Fruit fly (Drosophila melanogaster) whole organism, embryonic: ENCODE measurements around the gene loqs.

ENCODE experiments used
- B-H2 ChIP-seq: fragments of 200-800 bp; sonication (Bioruptor generic); optimal IDR thresholded peaks from 2 replicates; lab custom pipeline; 2018; ENCODE audit warnings: missing biosample characterization, mild to moderate bottlenecking, missing genetic modification characterization
- Bdp1 ChIP-seq: fragments of 200-800 bp; sonication (Bioruptor generic); optimal IDR thresholded peaks from 3 replicates; lab custom pipeline; 2016; ENCODE audit warnings: missing biosample characterization, missing genetic modification characterization
- CG10209 ChIP-seq: fragments of 200-800 bp; sonication (Bioruptor generic); optimal IDR thresholded peaks from 3 replicates; lab custom pipeline; 2017; ENCODE audit warnings: missing biosample characterization, mild to moderate bottlenecking, missing genetic modification characterization, missing genetic modification reagents
- CG10959 ChIP-seq: fragments of 200-800 bp; sonication (Bioruptor generic); IDR thresholded peaks from 2 replicates; pipeline ENCODE4 v1.3.6; 2022; ENCODE audit warnings: missing biosample characterization, missing genetic modification characterization
- CG11093 ChIP-seq: fragments of 200-800 bp; sonication (Bioruptor generic); IDR thresholded peaks from 3 replicates; pipeline ENCODE4 v1.3.6; 2022; ENCODE audit warnings: missing biosample characterization, missing genetic modification characterization
- CG11247 ChIP-seq: fragments of 200-800 bp; sonication (Bioruptor generic); IDR thresholded peaks from 2 replicates; pipeline ENCODE4 v1.3.6; 2022; ENCODE audit warnings: missing biosample characterization, missing genetic modification characterization
- CG11560 ChIP-seq: fragments of 200-800 bp; sonication (Bioruptor generic); IDR thresholded peaks from 3 replicates; pipeline ENCODE4 v1.3.6; 2022; ENCODE audit warnings: missing biosample characterization, missing genetic modification characterization
- CG11695 ChIP-seq: fragments of 200-800 bp; sonication (Bioruptor generic); IDR thresholded peaks from 3 replicates; pipeline ENCODE4 v1.3.6; 2022; ENCODE audit warnings: missing biosample characterization, missing genetic modification characterization
- CG12071 ChIP-seq: fragments of 200-800 bp; sonication (Bioruptor generic); optimal IDR thresholded peaks from 3 replicates; lab custom pipeline; 2018; ENCODE audit warnings: missing biosample characterization, mild to moderate bottlenecking, missing genetic modification characterization
- CG12104 ChIP-seq: fragments of 200-800 bp; sonication (Bioruptor generic); optimal IDR thresholded peaks from 3 replicates; lab custom pipeline; 2016; ENCODE audit warnings: missing biosample characterization, missing genetic modification characterization
- CG12769 ChIP-seq: fragments of 200-800 bp; sonication (Bioruptor generic); optimal IDR thresholded peaks from 2 replicates; lab custom pipeline; 2019; ENCODE audit warnings: missing biosample characterization, mild to moderate bottlenecking, missing genetic modification characterization, moderate library complexity
- CG13296 ChIP-seq: fragments of 200-800 bp; sonication (Bioruptor generic); optimal IDR thresholded peaks from 3 replicates; lab custom pipeline; 2018; ENCODE audit warnings: missing biosample characterization, mild to moderate bottlenecking, missing genetic modification characterization
- CG15514 ChIP-seq: fragments of 200-800 bp; sonication (Bioruptor generic); optimal IDR thresholded peaks from 3 replicates; lab custom pipeline; 2017; ENCODE audit warnings: missing biosample characterization, missing genetic modification characterization, mild to moderate bottlenecking, moderate library complexity, missing genetic modification reagents
- CG1602 ChIP-seq: fragments of 200-800 bp; sonication (Bioruptor generic); optimal IDR thresholded peaks from 3 replicates; lab custom pipeline; 2016; ENCODE audit warnings: missing biosample characterization, missing genetic modification characterization
- CG17186 ChIP-seq: fragments of 200-800 bp; sonication (Bioruptor generic); optimal IDR thresholded peaks from 3 replicates; lab custom pipeline; 2017; ENCODE audit warnings: missing biosample characterization, missing genetic modification reagents, missing genetic modification characterization
- CG17359 ChIP-seq: fragments of 200-800 bp; sonication (Bioruptor generic); optimal IDR thresholded peaks from 3 replicates; lab custom pipeline; 2018; ENCODE audit warnings: missing biosample characterization, mild to moderate bottlenecking, missing genetic modification characterization, moderate library complexity
- CG18599 ChIP-seq: fragments of 200-800 bp; sonication (Bioruptor generic); optimal IDR thresholded peaks from 3 replicates; lab custom pipeline; 2017; ENCODE audit warnings: missing biosample characterization, missing genetic modification characterization, mild to moderate bottlenecking, moderate library complexity, missing genetic modification reagents
- CG18619 ChIP-seq: fragments of 200-800 bp; sonication (Bioruptor generic); optimal IDR thresholded peaks from 3 replicates; lab custom pipeline; 2017; ENCODE audit warnings: missing biosample characterization, mild to moderate bottlenecking, missing genetic modification characterization
- CG2712 ChIP-seq: fragments of 200-800 bp; optimal IDR thresholded peaks from 3 replicates; lab custom pipeline; 2019; ENCODE audit warnings: missing biosample characterization, mild to moderate bottlenecking, missing genetic modification characterization, moderate library complexity
- CG3838 ChIP-seq: fragments of 200-800 bp; sonication (Bioruptor generic); optimal IDR thresholded peaks from 3 replicates; lab custom pipeline; 2016; ENCODE audit warnings: missing biosample characterization, missing genetic modification characterization
- CG3847 ChIP-seq: fragments of 200-800 bp; sonication (Bioruptor generic); IDR thresholded peaks from 2 replicates; pipeline ENCODE4 v1.3.6; 2022; ENCODE audit warnings: missing biosample characterization, missing genetic modification characterization
- CG42726 ChIP-seq: fragments of 200-800 bp; sonication (Bioruptor generic); IDR thresholded peaks from 2 replicates; pipeline ENCODE4 v1.3.6; 2022; ENCODE audit warnings: missing biosample characterization, missing genetic modification characterization; ENCODE audit not compliant: partially characterized antibody
- Dip2 ChIP-seq: fragments of 200-800 bp; sonication (Bioruptor generic); IDR thresholded peaks from 2 replicates; pipeline ENCODE4 v1.3.6; 2022; ENCODE audit warnings: missing biosample characterization, missing genetic modification characterization
- GATAe ChIP-seq: fragments of 200-800 bp; sonication (Bioruptor generic); conservative IDR thresholded peaks from 2 replicates; pipeline ENCODE4 v1.3.6; 2022; ENCODE audit warnings: missing biosample characterization, missing genetic modification characterization
- Gsc ChIP-seq: fragments of 200-800 bp; sonication (Bioruptor generic); IDR thresholded peaks from 2 replicates; pipeline ENCODE4 v1.3.6; 2022; ENCODE audit warnings: missing biosample characterization, missing genetic modification characterization
- Lhr ChIP-seq: fragments of 200-800 bp; sonication (Bioruptor generic); optimal IDR thresholded peaks from 3 replicates; lab custom pipeline; 2017; ENCODE audit warnings: mild to moderate bottlenecking, missing biosample characterization, missing genetic modification reagents, missing genetic modification characterization
- NFAT ChIP-seq: fragments of 200-800 bp; sonication (Bioruptor generic); IDR thresholded peaks from 2 replicates; pipeline ENCODE4 v1.3.6; 2022; ENCODE audit warnings: missing biosample characterization, missing genetic modification characterization
- Nf-YB ChIP-seq: fragments of 200-800 bp; sonication (Bioruptor generic); optimal IDR thresholded peaks from 3 replicates; lab custom pipeline; 2019; ENCODE audit warnings: missing biosample characterization, mild to moderate bottlenecking, missing genetic modification characterization, moderate library complexity
- Optix ChIP-seq: fragments of 200-800 bp; sonication (Bioruptor generic); IDR thresholded peaks from 3 replicates; pipeline ENCODE4 v1.3.6; 2022; ENCODE audit warnings: missing biosample characterization, missing genetic modification characterization
- PHDP ChIP-seq: fragments of 200-800 bp; sonication (Bioruptor generic); optimal IDR thresholded peaks from 3 replicates; lab custom pipeline; 2018; ENCODE audit warnings: missing biosample characterization, mild to moderate bottlenecking, missing genetic modification characterization, moderate library complexity
- Poxn ChIP-seq: fragments of 200-800 bp; sonication (Bioruptor generic); IDR thresholded peaks from 2 replicates; pipeline ENCODE4 v1.3.6; 2022; ENCODE audit warnings: missing biosample characterization, missing genetic modification characterization
- Six4 ChIP-seq: fragments of 200-800 bp; sonication (Bioruptor generic); optimal IDR thresholded peaks from 2 replicates; lab custom pipeline; 2016; ENCODE audit warnings: missing biosample characterization, missing genetic modification characterization
- Spps ChIP-seq: fragments of 200-800 bp; sonication (Bioruptor generic); optimal IDR thresholded peaks from 2 replicates; lab custom pipeline; 2018; ENCODE audit warnings: missing biosample characterization, mild to moderate bottlenecking, missing genetic modification characterization
- Taf1 ChIP-seq: fragments of 200-800 bp; sonication (Bioruptor generic); IDR thresholded peaks from 2 replicates; pipeline ENCODE4 v1.3.6; 2022; ENCODE audit warnings: missing biosample characterization, missing genetic modification characterization
- Xbp1 ChIP-seq: fragments of 200-800 bp; sonication (Bioruptor generic); optimal IDR thresholded peaks from 3 replicates; lab custom pipeline; 2016; ENCODE audit warnings: missing biosample characterization, mild to moderate bottlenecking, missing genetic modification characterization
- croc ChIP-seq: fragments of 200-800 bp; sonication (Bioruptor generic); conservative IDR thresholded peaks from 3 replicates; pipeline ENCODE4 v1.3.6; 2022; ENCODE audit warnings: missing biosample characterization, missing genetic modification characterization
- disco-r ChIP-seq: fragments of 200-800 bp; sonication (Bioruptor generic); optimal IDR thresholded peaks from 2 replicates; lab custom pipeline; 2016; ENCODE audit warnings: missing biosample characterization, missing genetic modification characterization
- fru ChIP-seq: fragments of >200 bp; optimal IDR thresholded peaks from 2 replicates; lab custom pipeline; 2017
- hbn ChIP-seq: fragments of 200-800 bp; sonication (Bioruptor generic); IDR thresholded peaks from 2 replicates; pipeline ENCODE4 v1.3.6; 2022; ENCODE audit warnings: missing biosample characterization, missing genetic modification characterization; ENCODE audit not compliant: partially characterized antibody
- hth ChIP-seq: fragments of >200 bp; optimal IDR thresholded peaks from 2 replicates; lab custom pipeline; 2017; ENCODE audit warnings: inconsistent platforms
- inv ChIP-seq: fragments of 200-800 bp; sonication (Bioruptor generic); IDR thresholded peaks from 2 replicates; pipeline ENCODE4 v1.3.6; 2022; ENCODE audit warnings: missing biosample characterization, missing genetic modification characterization; ENCODE audit not compliant: partially characterized antibody
- jumu ChIP-seq: fragments of 200-800 bp; sonication (Bioruptor generic); optimal IDR thresholded peaks from 3 replicates; lab custom pipeline; 2016; ENCODE audit warnings: missing biosample characterization, missing genetic modification characterization
- lola ChIP-seq, 3 experiments: fragments of >200 bp in 2 of 3; fragments of 200-800 bp in 1 of 3; sonication (Bioruptor generic) in 1 of 3; optimal IDR thresholded peaks; 2 replicates each; lab custom pipeline; 2017 to 2019; ENCODE audit warnings: missing biosample characterization in 3 of 3, missing genetic modification characterization in 3 of 3, mild to moderate bottlenecking in 1 of 3, moderate library complexity in 1 of 3
- pros ChIP-seq: fragments of 200-800 bp; sonication (Bioruptor generic); optimal IDR thresholded peaks from 3 replicates; lab custom pipeline; 2019; ENCODE audit warnings: missing biosample characterization, mild to moderate bottlenecking, missing genetic modification characterization, moderate library complexity
- rib ChIP-seq: fragments of 200-800 bp; sonication (Bioruptor generic); IDR thresholded peaks from 2 replicates; pipeline ENCODE4 v1.3.6; 2022; ENCODE audit warnings: missing biosample characterization, missing genetic modification characterization
- sr ChIP-seq: fragments of 200-800 bp; sonication (Bioruptor generic); IDR thresholded peaks from 3 replicates; pipeline ENCODE4 v1.3.6; 2022; ENCODE audit warnings: missing biosample characterization, missing genetic modification characterization
- tin ChIP-seq: fragments of 200-800 bp; sonication (Bioruptor generic); optimal IDR thresholded peaks from 3 replicates; lab custom pipeline; 2016; ENCODE audit warnings: missing biosample characterization, missing genetic modification characterization
- tup ChIP-seq: fragments of 200-800 bp; sonication (Bioruptor generic); optimal IDR thresholded peaks from 2 replicates; lab custom pipeline; 2016; ENCODE audit warnings: missing biosample characterization, mild to moderate bottlenecking, missing genetic modification characterization, moderate library complexity
- zen ChIP-seq: fragments of 200-800 bp; sonication (Bioruptor generic); optimal IDR thresholded peaks from 3 replicates; lab custom pipeline; 2018; ENCODE audit warnings: missing biosample characterization, mild to moderate bottlenecking, missing genetic modification characterization, moderate library complexity

Gene loqs

DNA sequence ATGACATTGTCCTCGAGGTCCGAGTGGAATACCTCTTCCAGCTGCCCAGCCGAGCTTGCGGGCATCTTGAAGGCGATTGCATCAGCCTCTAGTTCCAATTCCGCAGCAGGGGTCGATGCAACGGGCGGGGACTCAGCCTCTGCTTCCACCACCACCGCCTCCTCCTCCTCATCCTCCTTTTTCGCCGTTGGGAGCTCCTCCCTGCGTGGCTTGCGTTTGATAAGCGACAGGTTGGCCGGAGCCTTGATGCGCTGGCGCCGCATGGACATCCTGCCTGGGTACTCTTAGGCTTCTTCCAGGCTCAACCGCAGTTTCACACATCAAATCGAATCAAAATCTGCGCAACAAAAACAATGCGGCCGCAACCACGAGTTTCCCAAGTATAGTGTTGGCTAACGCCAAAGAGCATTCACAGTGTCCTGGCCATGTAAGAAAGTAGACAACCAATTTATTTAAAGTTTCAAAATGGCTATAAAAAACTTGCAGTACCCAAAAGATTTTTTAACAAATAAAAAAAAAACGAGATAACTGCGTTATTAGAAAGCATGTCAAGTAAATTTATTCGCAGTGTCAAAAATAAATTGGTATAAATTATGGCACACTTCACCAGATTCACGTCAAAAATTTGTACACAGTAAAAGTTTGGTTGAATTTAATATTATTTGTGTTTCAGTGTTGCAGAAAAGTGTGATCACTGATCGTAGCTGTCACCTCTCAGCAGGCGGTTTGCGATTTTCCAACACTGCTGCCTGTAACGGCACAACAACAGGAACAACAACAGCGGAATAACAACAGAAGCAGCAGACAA lies 8.8 kb upstream of the loqs start, which contains the start of the genes Bdp1 and CG6565 (continued):
- peak; percentile 95 for TF ChIP-seq Gsc (GFP tag; lab: Robert Waterston, UW)
- peak; percentile 79 for TF ChIP-seq GATAe
- no peak for TF ChIP-seq hbn
- TF ChIP-seq rib, result peak; percentile 96
- no peak for TF ChIP-seq CG12769 (tag; lab: Kevin White, UChicago)
- TF ChIP-seq Spps (tag; lab: Kevin White, UChicago), result peak; percentile 92
- peak; percentile 96 for TF ChIP-seq Six4 (GFP tag; lab: Kevin White, UChicago)
- TF ChIP-seq jumu (GFP tag; lab: Kevin White, UChicago), result peak; percentile 99
- TF ChIP-seq pros (GFP tag; lab: Kevin White, UChicago), result peak; percentile 45
- TF ChIP-seq CG11695, result peak; percentile 94
- TF ChIP-seq CG11560 (tag; lab: Robert Waterston, UW), result peak; percentile 91
- TF ChIP-seq Optix (GFP tag; lab: Robert Waterston, UW), result peak; percentile 89
- peak; percentile 82 for TF ChIP-seq Nf-YB (GFP tag; lab: Kevin White, UChicago)
- TF ChIP-seq CG18599 (GFP tag; lab: Kevin White, UChicago), result peak; percentile 95
- 0 out of 2 replicates have a peak, but pooled peaks have one; percentile 42 for TF ChIP-seq inv (GFP tag; lab: Robert Waterston, UW)
- TF ChIP-seq CG17359 (tag; lab: Kevin White, UChicago), result peak; percentile 95
- TF ChIP-seq CG42726 (GFP tag; lab: Robert Waterston, UW), result no peak
- peak; percentile 90 for TF ChIP-seq NFAT (GFP tag; lab: Robert Waterston, UW)
- peak; percentile 96 for TF ChIP-seq Bdp1 (GFP tag; lab: Kevin White, UChicago)
- peak; percentile 99 for TF ChIP-seq Xbp1
- TF ChIP-seq fru (lab: Kevin White, UChicago), result no peak
- TF ChIP-seq CG13296 (GFP tag; lab: Kevin White, UChicago), result peak; percentile 95
- peak; percentile 98 for TF ChIP-seq disco-r (GFP tag; lab: Kevin White, UChicago)
- TF ChIP-seq CG12104 (GFP tag; lab: Kevin White, UChicago), result peak; percentile 98
- TF ChIP-seq CG10209, result peak; percentile 98
- peak; percentile 96 for TF ChIP-seq CG2712 (tag; lab: Kevin White, UChicago)
- peak; percentile 95 for TF ChIP-seq PHDP (tag; lab: Kevin White, UChicago)
- TF ChIP-seq CG11093 (GFP tag; lab: Robert Waterston, UW), result peak; percentile 97
- TF ChIP-seq CG18619 (GFP tag; lab: Kevin White, UChicago), result peak; percentile 97
- peak; percentile 98 for TF ChIP-seq tin (GFP tag; lab: Kevin White, UChicago)
- TF ChIP-seq hth (lab: Kevin White, UChicago), result no peak
- TF ChIP-seq CG17186 (GFP tag; lab: Kevin White, UChicago), result peak; percentile 86
- peak; percentile 94 for TF ChIP-seq Poxn (GFP tag; lab: Robert Waterston, UW)
- TF ChIP-seq CG1602 (GFP tag; lab: Kevin White, UChicago), result peak; percentile 99
- TF ChIP-seq Taf1 (GFP tag; lab: Robert Waterston, UW), result peak; percentile 90
- TF ChIP-seq sr (GFP tag; lab: Robert Waterston, UW), result peak; percentile 67; the same call in 1 of the 3 replicates
- peak; percentile 91 for TF ChIP-seq CG11247 (GFP tag; lab: Robert Waterston, UW)
- TF ChIP-seq CG3847 (GFP tag; lab: Robert Waterston, UW), result peak; percentile 98
- TF ChIP-seq CG3838 (GFP tag; lab: Kevin White, UChicago), result peak; percentile 95
- peak; percentile 95 for TF ChIP-seq B-H2 (GFP tag; lab: Kevin White, UChicago)
- TF ChIP-seq lola (GFP tag; optimal IDR thresholded peaks at IDR 0.05; lab: Kevin White, UChicago), result peak in 1 of 3 experiments; percentile 97
- TF ChIP-seq zen (tag; lab: Kevin White, UChicago), result peak; percentile 96
- peak; percentile 81 for TF ChIP-seq CG12071
- TF ChIP-seq Lhr, result peak; percentile 93
- TF ChIP-seq Dip2 (GFP tag; lab: Robert Waterston, UW), result peak; percentile 73
- peak; percentile 95 for TF ChIP-seq croc (GFP tag; lab: Robert Waterston, UW)
- peak; percentile 94 for TF ChIP-seq tup (GFP tag; lab: Kevin White, UChicago)
- TF ChIP-seq CG10959 (GFP tag; lab: Robert Waterston, UW), result peak; percentile 90
- TF ChIP-seq CG15514 (GFP tag; lab: Kevin White, UChicago), result peak; percentile 89
